Fruit fly (Drosophila melanogaster) whole organism, prepupa: ENCODE results near the gene lectin-30A.

Experiments used
- Blimp-1 ChIP-seq: fragments of 200-800 bp; sonication (Bioruptor generic); optimal IDR thresholded peaks from 3 replicates; lab custom pipeline; 2017; ENCODE audit warnings: missing biosample characterization, missing genetic modification characterization, mild to moderate bottlenecking, moderate library complexity, missing genetic modification reagents
- CG10669 ChIP-seq: fragments of 200-800 bp; sonication (Bioruptor generic); optimal IDR thresholded peaks from 3 replicates; lab custom pipeline; 2018; ENCODE audit warnings: missing biosample characterization, mild to moderate bottlenecking, missing genetic modification characterization, moderate library complexity
- CG11294 ChIP-seq: fragments of 200-800 bp; sonication (Bioruptor generic); IDR thresholded peaks from 2 replicates; pipeline ENCODE4 v1.3.6; 2022; ENCODE audit warnings: missing biosample characterization, missing genetic modification characterization
- CG11902 ChIP-seq: fragments of 200-800 bp; sonication (Bioruptor generic); optimal IDR thresholded peaks from 3 replicates; lab custom pipeline; 2016; ENCODE audit warnings: missing biosample characterization, missing genetic modification characterization
- CG15336 ChIP-seq: fragments of 200-800 bp; sonication (Bioruptor generic); IDR thresholded peaks from 2 replicates; pipeline ENCODE4 v1.3.6; 2022; ENCODE audit warnings: missing biosample characterization, missing genetic modification characterization
- CG1621 ChIP-seq: fragments of 200-800 bp; sonication (Bioruptor generic); optimal IDR thresholded peaks from 3 replicates; lab custom pipeline; 2018; ENCODE audit warnings: missing biosample characterization, mild to moderate bottlenecking, missing genetic modification characterization
- CG16779 ChIP-seq: fragments of 200-800 bp; sonication (Bioruptor generic); optimal IDR thresholded peaks from 3 replicates; lab custom pipeline; 2017; ENCODE audit warnings: missing biosample characterization, mild to moderate bottlenecking, missing genetic modification characterization
- CG3032 ChIP-seq: fragments of 200-800 bp; optimal IDR thresholded peaks from 2 replicates; lab custom pipeline; 2019; ENCODE audit warnings: missing biosample characterization, mild to moderate bottlenecking, missing genetic modification characterization, moderate library complexity
- CG32006 ChIP-seq: fragments of 200-800 bp; sonication (Bioruptor generic); optimal IDR thresholded peaks from 3 replicates; lab custom pipeline; 2017; ENCODE audit warnings: missing biosample characterization, mild to moderate bottlenecking, missing genetic modification characterization
- CG34406 ChIP-seq: fragments of 200-800 bp; sonication (Bioruptor generic); optimal IDR thresholded peaks from 3 replicates; lab custom pipeline; 2016; ENCODE audit warnings: missing biosample characterization, missing genetic modification characterization
- CG3919 ChIP-seq: fragments of 200-800 bp; sonication (Bioruptor generic); optimal IDR thresholded peaks from 3 replicates; lab custom pipeline; 2016; ENCODE audit warnings: missing biosample characterization, missing genetic modification characterization
- CG6163 ChIP-seq: fragments of 200-800 bp; sonication (Bioruptor generic); IDR thresholded peaks from 3 replicates; pipeline ENCODE4 v1.3.6; 2022; ENCODE audit warnings: missing biosample characterization, missing genetic modification characterization
- CG6808 ChIP-seq: fragments of 200-800 bp; sonication (Bioruptor generic); optimal IDR thresholded peaks from 3 replicates; lab custom pipeline; 2017; ENCODE audit warnings: missing biosample characterization, missing genetic modification characterization, mild to moderate bottlenecking, moderate library complexity, missing genetic modification reagents
- CG6854 ChIP-seq: fragments of 200-800 bp; sonication (Bioruptor generic); optimal IDR thresholded peaks from 2 replicates; lab custom pipeline; 2017; ENCODE audit warnings: missing biosample characterization, mild to moderate bottlenecking, missing genetic modification characterization
- CG7368 ChIP-seq: fragments of 200-800 bp; sonication (Bioruptor generic); optimal IDR thresholded peaks from 3 replicates; lab custom pipeline; 2016; ENCODE audit warnings: missing biosample characterization, missing genetic modification characterization
- CG8319 ChIP-seq: fragments of 200-800 bp; sonication (Bioruptor generic); optimal IDR thresholded peaks from 3 replicates; lab custom pipeline; 2016; ENCODE audit warnings: missing biosample characterization, missing genetic modification characterization
- CG9139 ChIP-seq: fragments of 200-800 bp; sonication (Bioruptor generic); optimal IDR thresholded peaks from 3 replicates; lab custom pipeline; 2017; ENCODE audit warnings: missing biosample characterization, mild to moderate bottlenecking, missing genetic modification characterization
- Eip75B ChIP-seq: fragments of 200-800 bp; sonication (Bioruptor generic); optimal IDR thresholded peaks from 3 replicates; lab custom pipeline; 2016; ENCODE audit warnings: missing biosample characterization, missing genetic modification characterization
- Eip78C ChIP-seq: fragments of 200-800 bp; sonication (Bioruptor generic); peaks from one replicate; lab custom pipeline; 2016; ENCODE audit warnings: missing biosample characterization, missing genetic modification characterization
- Ets21C ChIP-seq: fragments of 200-800 bp; sonication (Bioruptor generic); optimal IDR thresholded peaks from 3 replicates; lab custom pipeline; 2016; ENCODE audit warnings: missing biosample characterization, missing genetic modification characterization
- Ets96B ChIP-seq: fragments of 200-800 bp; optimal IDR thresholded peaks from 2 replicates; lab custom pipeline; 2019; ENCODE audit warnings: missing biosample characterization, mild to moderate bottlenecking, missing genetic modification characterization, moderate library complexity
- Gug ChIP-seq: fragments of 200-800 bp; sonication (Bioruptor generic); IDR thresholded peaks from 2 replicates; pipeline ENCODE4 v1.3.6; 2022; ENCODE audit warnings: missing biosample characterization, missing genetic modification characterization
- Hr4 ChIP-seq: fragments of 200-800 bp; sonication (Bioruptor generic); optimal IDR thresholded peaks from 3 replicates; lab custom pipeline; 2016; ENCODE audit warnings: missing biosample characterization, missing genetic modification characterization
- Lpt ChIP-seq: fragments of 200-800 bp; sonication (Bioruptor generic); optimal IDR thresholded peaks from 3 replicates; lab custom pipeline; 2016; ENCODE audit warnings: missing biosample characterization, missing genetic modification characterization
- Smox ChIP-seq: fragments of 200-800 bp; sonication (Bioruptor generic); optimal IDR thresholded peaks from 3 replicates; lab custom pipeline; 2016; ENCODE audit warnings: missing biosample characterization, missing genetic modification characterization
- Sox102F ChIP-seq: fragments of 200-800 bp; sonication (Bioruptor generic); optimal IDR thresholded peaks from 2 replicates; lab custom pipeline; 2016; ENCODE audit warnings: missing biosample characterization, mild to moderate bottlenecking, missing genetic modification characterization
- Sox14 ChIP-seq: fragments of 200-800 bp; sonication (Bioruptor generic); optimal IDR thresholded peaks from 3 replicates; lab custom pipeline; 2016; ENCODE audit warnings: missing biosample characterization, missing genetic modification characterization
- Sox15 ChIP-seq: fragments of 200-800 bp; sonication (Bioruptor generic); optimal IDR thresholded peaks from 3 replicates; lab custom pipeline; 2016; ENCODE audit warnings: missing biosample characterization, missing genetic modification characterization
- achi ChIP-seq: fragments of 200-800 bp; sonication (Bioruptor generic); optimal IDR thresholded peaks from 3 replicates; lab custom pipeline; 2016; ENCODE audit warnings: missing biosample characterization, missing genetic modification characterization
- cyc ChIP-seq: fragments of 200-800 bp; sonication (Bioruptor generic); optimal IDR thresholded peaks from 3 replicates; lab custom pipeline; 2016; ENCODE audit warnings: missing biosample characterization, missing genetic modification characterization
- dac ChIP-seq: fragments of 200-800 bp; sonication (Bioruptor generic); optimal IDR thresholded peaks from 2 replicates; lab custom pipeline; 2017; ENCODE audit warnings: missing biosample characterization, mild to moderate bottlenecking, missing genetic modification characterization
- dsx ChIP-seq: fragments of 200-800 bp; optimal IDR thresholded peaks from 3 replicates; lab custom pipeline; 2019; ENCODE audit warnings: missing biosample characterization, mild to moderate bottlenecking, missing genetic modification characterization, moderate library complexity; ENCODE audit not compliant: poor library complexity, severe bottlenecking
- esn ChIP-seq: fragments of 200-800 bp; sonication (Bioruptor generic); optimal IDR thresholded peaks from 2 replicates; lab custom pipeline; 2016; ENCODE audit warnings: missing biosample characterization, mild to moderate bottlenecking, missing genetic modification characterization, moderate library complexity
- fd85E ChIP-seq: fragments of 200-800 bp; sonication (Bioruptor generic); optimal IDR thresholded peaks from 3 replicates; lab custom pipeline; 2016; ENCODE audit warnings: missing biosample characterization, missing genetic modification characterization
- fkh ChIP-seq: fragments of 200-800 bp; sonication (Bioruptor generic); optimal IDR thresholded peaks from 3 replicates; lab custom pipeline; 2017; ENCODE audit warnings: missing biosample characterization, mild to moderate bottlenecking, missing genetic modification characterization, moderate library complexity
- lz ChIP-seq: fragments of 200-800 bp; sonication (Bioruptor generic); optimal IDR thresholded peaks from 3 replicates; lab custom pipeline; 2016; ENCODE audit warnings: missing biosample characterization, missing genetic modification characterization
- net ChIP-seq: fragments of 200-800 bp; sonication (Bioruptor generic); optimal IDR thresholded peaks from 3 replicates; lab custom pipeline; 2016; ENCODE audit warnings: missing biosample characterization, missing genetic modification characterization
- pdm3 ChIP-seq: fragments of 200-800 bp; sonication (Bioruptor generic); optimal IDR thresholded peaks from 3 replicates; lab custom pipeline; 2016; ENCODE audit warnings: missing biosample characterization, missing genetic modification characterization
- salr ChIP-seq, 2 experiments: fragments of 200-800 bp; sonication (Bioruptor generic); optimal IDR thresholded peaks; 3 replicates each; lab custom pipeline; 2016 to 2018; ENCODE audit warnings: missing biosample characterization in 2 of 2, missing genetic modification characterization in 2 of 2, mild to moderate bottlenecking in 1 of 2
- ss ChIP-seq, 2 experiments: fragments of 200-800 bp; sonication (Bioruptor generic); optimal IDR thresholded peaks; 2 replicates in 1 of 2; 3 replicates in 1 of 2; lab custom pipeline; 2017 to 2018; ENCODE audit warnings: mild to moderate bottlenecking in 2 of 2, missing biosample characterization in 2 of 2, missing genetic modification characterization in 2 of 2, moderate library complexity in 1 of 2
- svp ChIP-seq: fragments of 200-800 bp; sonication (Bioruptor generic); peaks from one replicate; lab custom pipeline; 2016; ENCODE audit warnings: missing biosample characterization, missing genetic modification characterization

The lectin-30A gene

dm6 chr2L:9254754-9255153, at the start of gene lectin-30A:
Gene lectin-30A, minus strand, starts transcription at chr2L:9254854.
- TF ChIP-seq CG10669 (GFP tag; lab: Kevin White, UChicago), result no peak
- no peak for TF ChIP-seq CG16779 (tag; lab: Kevin White, UChicago)
- no peak for TF ChIP-seq achi
- TF ChIP-seq CG3032 (tag; lab: Kevin White, UChicago), result no peak
- no peak for TF ChIP-seq Eip78C (GFP tag; lab: Kevin White, UChicago)
- no peak for TF ChIP-seq CG11902
- no peak for TF ChIP-seq CG3919
- no peak for TF ChIP-seq net
- TF ChIP-seq dsx (GFP tag; lab: Kevin White, UChicago), result no peak

- TF ChIP-seq CG32006 (no peak), CG3919 (no peak), lz (no peak), Hr4 (GFP tag; lab: Kevin White, UChicago) (no peak), net (no peak), Eip75B (GFP tag; lab: Kevin White, UChicago) (no peak), Ets21C (no peak), CG16779 (tag; lab: Kevin White, UChicago) (no peak)
These were observed 17.5 kb upstream of the lectin-30A start for dm6 chr2L:9272107-9272506.

- no peak for TF ChIP-seq salr (GFP tag; optimal IDR thresholded peaks at IDR 0.05; lab: Kevin White, UChicago)
- TF ChIP-seq Gug (GFP tag; lab: Robert Waterston, UW), result no peak
- TF ChIP-seq CG6163 (GFP tag; lab: Robert Waterston, UW), result no peak
- no peak for TF ChIP-seq CG3032 (tag; lab: Kevin White, UChicago)
- no peak for TF ChIP-seq achi
- no peak for TF ChIP-seq Blimp-1
- no peak for TF ChIP-seq pdm3 (GFP tag; lab: Kevin White, UChicago)
- TF ChIP-seq esn, result no peak
- no peak for TF ChIP-seq fkh (GFP tag; lab: Kevin White, UChicago)
- no peak for TF ChIP-seq CG6854 (GFP tag; lab: Kevin White, UChicago)
- TF ChIP-seq Sox14, result no peak
- TF ChIP-seq fd85E (GFP tag; lab: Kevin White, UChicago), result no peak
- TF ChIP-seq, all 60 proteins: peak for 0
These were observed 11.4 kb upstream of the lectin-30A start for dm6 chr2L:9266060-9266459.

- no peak for TF ChIP-seq CG11902
- TF ChIP-seq Ets96B (tag; lab: Kevin White, UChicago), result no peak
- no peak for TF ChIP-seq CG10669 (GFP tag; lab: Kevin White, UChicago)
- no peak for TF ChIP-seq CG7368 (GFP tag; lab: Kevin White, UChicago)
- TF ChIP-seq CG6808 (GFP tag; lab: Kevin White, UChicago), result no peak
- no peak for TF ChIP-seq CG34406 (GFP tag; lab: Kevin White, UChicago)
These were observed 1.7 kb upstream of the lectin-30A start, which contains the start of gene Ggamma30A for dm6 chr2L:9256316-9256715. Gene Ggamma30A, plus strand, starts transcription at chr2L:9256563.

- TF ChIP-seq CG9139 (GFP tag; lab: Kevin White, UChicago) (no peak), CG11294 (GFP tag; lab: Robert Waterston, UW) (no peak), CG8319 (GFP tag; lab: Kevin White, UChicago) (no peak), CG1621 (no peak), Eip78C (GFP tag; lab: Kevin White, UChicago) (peak; percentile 22), CG15336 (no peak)
- TF ChIP-seq, all 60 proteins: peak for 1
These were observed 1.7 kb downstream of the lectin-30A start, which contains the start of gene borr for dm6 chr2L:9252947-9253346. Gene borr, minus strand, starts transcription at chr2L:9253118.

- TF ChIP-seq CG10669 (GFP tag; lab: Kevin White, UChicago) (no peak), CG3919 (no peak), CG3032 (tag; lab: Kevin White, UChicago) (no peak), pdm3 (GFP tag; lab: Kevin White, UChicago) (no peak), Ets96B (tag; lab: Kevin White, UChicago) (no peak), Smox (GFP tag; lab: Kevin White, UChicago) (no peak), Lpt (GFP tag; lab: Kevin White, UChicago) (no peak), svp (no peak), Sox102F (GFP tag; lab: Kevin White, UChicago) (no peak), dac (GFP tag; lab: Kevin White, UChicago) (no peak), CG7368 (GFP tag; lab: Kevin White, UChicago) (no peak), CG11902 (no peak), ss (GFP tag; optimal IDR thresholded peaks at IDR 0.05; lab: Kevin White, UChicago) (no peak), Sox15 (GFP tag; lab: Kevin White, UChicago) (no peak), cyc (GFP tag; lab: Kevin White, UChicago) (no peak)
- TF ChIP-seq, all 60 proteins: peak for 0
These were observed 3.7 kb downstream of the lectin-30A start, which contains the start of gene aust for dm6 chr2L:9250942-9251341. Gene aust, minus strand, starts transcription at chr2L:9251042.
